Worm (Caenorhabditis elegans) whole organism, late embryonic: ENCODE data around the gene R05D3.12.

Experiments
- ahr-1 ChIP-seq: sonication (generic microtip); optimal IDR thresholded peaks from 2 replicates; lab custom pipeline; 2016; ENCODE audit warnings: missing genetic modification characterization, missing compliant biosample characterization
- elt-4 ChIP-seq: sonication (generic microtip); optimal IDR thresholded peaks from 2 replicates; lab custom pipeline; 2016; ENCODE audit warnings: missing genetic modification characterization, missing compliant biosample characterization
- fkh-6 ChIP-seq: sonication (generic microtip); optimal IDR thresholded peaks from 2 replicates; lab custom pipeline; 2016; ENCODE audit warnings: missing genetic modification characterization, missing compliant biosample characterization
- pha-2 ChIP-seq: sonication (generic microtip); optimal IDR thresholded peaks from 2 replicates; lab custom pipeline; 2017; ENCODE audit warnings: mild to moderate bottlenecking, missing genetic modification characterization, missing compliant biosample characterization
- unc-86 ChIP-seq: sonication (generic microtip); optimal IDR thresholded peaks from 2 replicates; lab custom pipeline; 2016; ENCODE audit warnings: missing genetic modification characterization, missing compliant biosample characterization

The R05D3.12 gene

ce11 chrIII:8435074-8435473, 54.3 kb downstream of the R05D3.12 start, which contains the start of gene ZK1236.9:
ZK1236.9 (minus strand) TSS chrIII:8435174.
- TF ChIP-seq unc-86 (tag; lab: Kevin White, UChicago) = no peak
- TF ChIP-seq elt-4 (tag; lab: Kevin White, UChicago) = no peak
- TF ChIP-seq ahr-1 (tag; lab: Kevin White, UChicago) = no peak
- no peak for TF ChIP-seq fkh-6 (tag; lab: Kevin White, UChicago)
- TF ChIP-seq pha-2 = no peak
